Worm (Caenorhabditis elegans) whole organism, L2 larva: ENCODE measurements around the gene ZK228.1.

Experiments used
- F13H6.1 ChIP-seq: sonication (generic microtip); optimal IDR thresholded peaks from 2 replicates; lab custom pipeline; 2016; ENCODE audit warnings: missing genetic modification characterization, missing compliant biosample characterization
- ceh-82 ChIP-seq: fragments of 150-350 bp; optimal IDR thresholded peaks from 2 replicates; lab custom pipeline; 2014; ENCODE audit warnings: missing biosample characterization, missing genetic modification characterization
- nhr-11 ChIP-seq: fragments of 150-350 bp; optimal IDR thresholded peaks from 2 replicates; lab custom pipeline; 2014; ENCODE audit warnings: missing biosample characterization, missing genetic modification characterization
- snpc-4 ChIP-seq: fragments of 150-350 bp; optimal IDR thresholded peaks from 2 replicates; lab custom pipeline; 2014; ENCODE audit warnings: missing biosample characterization, missing genetic modification characterization

ce11 chrV:18480231-18480630 is 36.0 kb downstream of the ZK228.1 start, which contains the start of gene srh-178:
- TF ChIP-seq nhr-11 (tag; lab: Kevin White, UChicago) = no peak
- no peak for TF ChIP-seq F13H6.1
- TF ChIP-seq ceh-82 (tag; lab: Kevin White, UChicago) = no peak
- TF ChIP-seq snpc-4 (tag; lab: Kevin White, UChicago) = no peak
